Worm (Caenorhabditis elegans) whole organism, mixed stage, embryonic: Measurements from ENCODE around the gene srd-1.

Experiments used
- M03D4.4 ChIP-seq: sonication (generic microtip); optimal IDR thresholded peaks from 2 replicates; lab custom pipeline; 2017; ENCODE audit warnings: mild to moderate bottlenecking, missing genetic modification characterization, missing compliant biosample characterization
- bed-3 ChIP-seq: fragments of 200-800 bp; sonication (Bioruptor generic); optimal IDR thresholded peaks from 3 replicates; lab custom pipeline; 2018; ENCODE audit warnings: mild to moderate bottlenecking, missing genetic modification characterization, moderate library complexity, missing compliant biosample characterization
- ceh-39 ChIP-seq: fragments of 150-350 bp; optimal IDR thresholded peaks from 2 replicates; lab custom pipeline; 2014; ENCODE audit warnings: missing biosample characterization, missing genetic modification characterization
- ceh-43 ChIP-seq: fragments of 200-800 bp; sonication (Bioruptor generic); optimal IDR thresholded peaks from 2 replicates; lab custom pipeline; 2018; ENCODE audit warnings: mild to moderate bottlenecking, missing genetic modification characterization, moderate library complexity, missing compliant biosample characterization
- ceh-83 ChIP-seq: fragments of 200-800 bp; sonication (Bioruptor generic); optimal IDR thresholded peaks from 2 replicates; lab custom pipeline; 2018; ENCODE audit warnings: mild to moderate bottlenecking, missing genetic modification characterization, missing compliant biosample characterization
- cnd-1 ChIP-seq: fragments of 200-800 bp; sonication (Bioruptor generic); optimal IDR thresholded peaks from 2 replicates; lab custom pipeline; 2018; ENCODE audit warnings: mild to moderate bottlenecking, missing genetic modification characterization, missing compliant biosample characterization
- drap-1 ChIP-seq: fragments of 200-800 bp; sonication (Bioruptor generic); optimal IDR thresholded peaks from 3 replicates; lab custom pipeline; 2018; ENCODE audit warnings: mild to moderate bottlenecking, missing genetic modification characterization, missing compliant biosample characterization
- elt-1 ChIP-seq: sonication (generic microtip); optimal IDR thresholded peaks from 2 replicates; lab custom pipeline; 2017; ENCODE audit warnings: missing genetic modification characterization, mild to moderate bottlenecking, missing compliant biosample characterization, antibody characterized with exemption, moderate library complexity, borderline replicate concordance; ENCODE audit not compliant: insufficient read depth
- flh-1 ChIP-seq: fragments of 200-800 bp; sonication (Bioruptor generic); optimal IDR thresholded peaks from 2 replicates; lab custom pipeline; 2018; ENCODE audit warnings: mild to moderate bottlenecking, missing genetic modification characterization, moderate library complexity, missing compliant biosample characterization
- ham-2 ChIP-seq: fragments of 200-800 bp; sonication (Bioruptor generic); optimal IDR thresholded peaks from 2 replicates; lab custom pipeline; 2018; ENCODE audit warnings: mild to moderate bottlenecking, missing genetic modification characterization, missing compliant biosample characterization
- hlh-1 ChIP-seq: fragments of 150-350 bp; optimal IDR thresholded peaks from 2 replicates; lab custom pipeline; 2014; ENCODE audit warnings: missing biosample characterization, missing genetic modification reagents, missing genetic modification characterization
- lsy-2 ChIP-seq: fragments of 150-350 bp; optimal IDR thresholded peaks from 2 replicates; lab custom pipeline; 2014; ENCODE audit warnings: missing biosample characterization, missing genetic modification characterization
- mab-5 ChIP-seq: fragments of 150-350 bp; optimal IDR thresholded peaks from 2 replicates; lab custom pipeline; 2014; ENCODE audit warnings: missing biosample characterization, missing genetic modification characterization
- mep-1 ChIP-seq: fragments of 150-350 bp; optimal IDR thresholded peaks from 2 replicates; lab custom pipeline; 2017; ENCODE audit warnings: missing biosample characterization, missing genetic modification reagents, missing genetic modification characterization, inconsistent platforms
- mls-2 ChIP-seq: sonication (generic microtip); optimal IDR thresholded peaks from 2 replicates; lab custom pipeline; 2016; ENCODE audit warnings: mild to moderate bottlenecking, missing genetic modification characterization, moderate library complexity, missing compliant biosample characterization
- nhr-12 ChIP-seq: fragments of 150-350 bp; optimal IDR thresholded peaks from 2 replicates; lab custom pipeline; 2014; ENCODE audit warnings: missing biosample characterization, missing genetic modification characterization
- nhr-2 ChIP-seq: fragments of 150-350 bp; optimal IDR thresholded peaks from 2 replicates; lab custom pipeline; 2014; ENCODE audit warnings: missing biosample characterization, missing genetic modification characterization
- nhr-237 ChIP-seq: fragments of 150-350 bp; optimal IDR thresholded peaks from 2 replicates; lab custom pipeline; 2014; ENCODE audit warnings: missing biosample characterization, missing genetic modification characterization
- nhr-28 ChIP-seq: fragments of 150-350 bp; optimal IDR thresholded peaks from 2 replicates; lab custom pipeline; 2014; ENCODE audit warnings: missing biosample characterization, missing genetic modification characterization
- nhr-76 ChIP-seq: sonication (generic microtip); optimal IDR thresholded peaks from 2 replicates; lab custom pipeline; 2017; ENCODE audit warnings: missing biosample characterization, missing genetic modification characterization
- pha-4 ChIP-seq: fragments of 150-350 bp; optimal IDR thresholded peaks from 2 replicates; lab custom pipeline; 2018; ENCODE audit warnings: missing biosample characterization, missing genetic modification reagents, missing genetic modification characterization
- sem-2 ChIP-seq: fragments of 200-800 bp; sonication (Bioruptor generic); optimal IDR thresholded peaks from 2 replicates; lab custom pipeline; 2018; ENCODE audit warnings: mild to moderate bottlenecking, missing genetic modification characterization, missing compliant biosample characterization
- snpc-4 ChIP-seq: fragments of 150-350 bp; optimal IDR thresholded peaks from 2 replicates; lab custom pipeline; 2014; ENCODE audit warnings: missing biosample characterization, missing genetic modification characterization
- sptf-1 ChIP-seq: sonication (generic microtip); optimal IDR thresholded peaks from 2 replicates; lab custom pipeline; 2017; ENCODE audit warnings: mild to moderate bottlenecking, missing genetic modification characterization, moderate library complexity, missing compliant biosample characterization
- tbx-8 ChIP-seq: fragments of 200-800 bp; sonication (Bioruptor generic); optimal IDR thresholded peaks from 2 replicates; lab custom pipeline; 2018; ENCODE audit warnings: mild to moderate bottlenecking, missing genetic modification characterization, moderate library complexity, missing compliant biosample characterization
- unc-120 ChIP-seq: sonication (generic microtip); optimal IDR thresholded peaks from 2 replicates; lab custom pipeline; 2017; ENCODE audit warnings: missing genetic modification characterization, missing compliant biosample characterization; ENCODE audit not compliant: poor library complexity, severe bottlenecking
- unc-39 ChIP-seq: fragments of 150-350 bp; optimal IDR thresholded peaks from 2 replicates; lab custom pipeline; 2014; ENCODE audit warnings: missing biosample characterization, missing genetic modification characterization
- unc-62 ChIP-seq: fragments of 150-350 bp; optimal IDR thresholded peaks from 2 replicates; lab custom pipeline; 2014; ENCODE audit warnings: missing biosample characterization, missing genetic modification reagents, missing genetic modification characterization
- zip-8 ChIP-seq: fragments of 150-350 bp; optimal IDR thresholded peaks from 2 replicates; lab custom pipeline; 2014; ENCODE audit warnings: missing biosample characterization, missing genetic modification characterization
- ztf-11 ChIP-seq: fragments of 150-350 bp; optimal IDR thresholded peaks from 2 replicates; lab custom pipeline; 2014; ENCODE audit warnings: missing biosample characterization, missing genetic modification characterization

srd-1 gene

ce11 chrII:10197091-10197675 lies 14.6 kb upstream of the srd-1 start, which contains the start of gene R05H5.3:
TSS of gene R05H5.3 (plus strand) at chrII:10197625.
- TF ChIP-seq tbx-8 (GFP tag; lab: Kevin White, UChicago), result no peak
- TF ChIP-seq sem-2 (GFP tag; lab: Kevin White, UChicago), result no peak
- TF ChIP-seq unc-39 (tag; lab: Kevin White, UChicago), result no peak
- no peak for TF ChIP-seq sptf-1
- no peak for TF ChIP-seq mls-2 (tag; lab: Kevin White, UChicago)
- no peak for TF ChIP-seq ceh-43 (GFP tag; lab: Kevin White, UChicago)
- no peak for TF ChIP-seq bed-3 (GFP tag; lab: Kevin White, UChicago)
- TF ChIP-seq ham-2 (GFP tag; lab: Kevin White, UChicago), result no peak
- TF ChIP-seq nhr-2 (tag; lab: Kevin White, UChicago), result no peak
- TF ChIP-seq nhr-28, result no peak
- TF ChIP-seq, all 35 proteins: peak for 0

ce11 chrII:10194605-10195004 lies 12.1 kb upstream of the srd-1 start, which contains the start of gene srb-6:
TSS of gene srb-6 (plus strand) at chrII:10194905.
- TF ChIP-seq snpc-4 (tag; lab: Kevin White, UChicago), result no peak

DNA sequence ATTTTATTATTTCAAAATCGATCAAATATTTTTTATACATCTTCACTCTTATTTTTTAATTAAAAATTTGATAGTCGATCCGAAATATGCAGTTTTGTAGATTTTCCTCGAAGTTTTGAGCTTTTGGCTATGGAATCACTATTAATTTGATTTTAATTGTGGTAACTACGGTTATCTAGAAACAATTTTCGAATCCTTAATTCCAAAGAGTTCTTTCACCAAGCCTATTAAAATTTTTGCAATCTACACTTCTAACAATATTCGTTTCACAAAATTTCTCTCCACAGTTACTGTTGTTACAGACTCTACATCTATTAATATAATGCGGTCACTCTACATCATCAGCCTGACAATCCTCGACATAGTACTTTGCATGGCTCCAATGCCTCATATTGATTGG lies 9.7 kb upstream of the srd-1 start, which contains the start of gene R05H5.7:
TSS of gene R05H5.7 (plus strand) at position 301 of the 400 bp plus-strand sequence.
- TF ChIP-seq lsy-2 (tag; lab: Kevin White, UChicago), result no peak
- no peak for TF ChIP-seq mep-1 (tag; lab: Kevin White, UChicago)
- no peak for TF ChIP-seq nhr-76
- no peak for TF ChIP-seq bed-3 (GFP tag; lab: Kevin White, UChicago)
- TF ChIP-seq nhr-237, result no peak
- TF ChIP-seq flh-1 (GFP tag; lab: Kevin White, UChicago), result no peak
- no peak for TF ChIP-seq hlh-1 (tag; lab: Kevin White, UChicago)
- TF ChIP-seq unc-120 (tag; lab: Kevin White, UChicago), result no peak
- no peak for TF ChIP-seq M03D4.4 (tag; lab: Kevin White, UChicago)
- no peak for TF ChIP-seq pha-4
- TF ChIP-seq zip-8 (tag; lab: Kevin White, UChicago), result no peak
- TF ChIP-seq ham-2 (GFP tag; lab: Kevin White, UChicago), result no peak
- TF ChIP-seq snpc-4 (tag; lab: Kevin White, UChicago), result no peak

DNA sequence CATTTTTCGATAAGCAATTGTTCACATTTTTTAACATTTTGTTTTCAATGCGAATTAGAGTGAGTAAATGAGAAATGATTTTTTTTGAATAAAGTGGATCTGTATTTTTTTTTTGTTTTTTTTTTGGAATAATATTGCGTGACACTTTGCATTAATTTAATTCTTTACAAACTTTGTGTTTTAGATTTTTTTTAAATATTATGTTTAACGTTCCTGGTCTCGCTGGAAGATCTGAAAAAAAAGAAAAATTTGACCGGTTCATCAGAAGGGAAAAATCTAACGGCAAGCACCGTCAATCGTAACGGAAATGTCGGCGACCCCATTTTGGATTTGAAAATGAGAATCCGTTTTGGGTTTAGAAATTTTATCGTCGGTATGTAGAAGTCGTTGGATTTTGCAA lies 6.8 kb upstream of the srd-1 start, which contains the start of gene cdc-25.4:
TSS of gene cdc-25.4 (minus strand) at position 101 of the 400 bp plus-strand sequence.
- no peak for TF ChIP-seq nhr-28
- no peak for TF ChIP-seq ceh-83 (GFP tag; lab: Kevin White, UChicago)
- no peak for TF ChIP-seq cnd-1
- no peak for TF ChIP-seq snpc-4 (tag; lab: Kevin White, UChicago)
- TF ChIP-seq zip-8 (tag; lab: Kevin White, UChicago), result no peak
- no peak for TF ChIP-seq mep-1 (tag; lab: Kevin White, UChicago)
- TF ChIP-seq ceh-39 (tag; lab: Kevin White, UChicago), result no peak
- TF ChIP-seq unc-62 (GFP tag; lab: Kevin White, UChicago), result no peak
- TF ChIP-seq mls-2 (tag; lab: Kevin White, UChicago), result no peak
- TF ChIP-seq ceh-43 (GFP tag; lab: Kevin White, UChicago), result no peak
- no peak for TF ChIP-seq ham-2 (GFP tag; lab: Kevin White, UChicago)
- no peak for TF ChIP-seq flh-1 (GFP tag; lab: Kevin White, UChicago)
- TF ChIP-seq nhr-12, result no peak
- no peak for TF ChIP-seq lsy-2 (tag; lab: Kevin White, UChicago)

DNA sequence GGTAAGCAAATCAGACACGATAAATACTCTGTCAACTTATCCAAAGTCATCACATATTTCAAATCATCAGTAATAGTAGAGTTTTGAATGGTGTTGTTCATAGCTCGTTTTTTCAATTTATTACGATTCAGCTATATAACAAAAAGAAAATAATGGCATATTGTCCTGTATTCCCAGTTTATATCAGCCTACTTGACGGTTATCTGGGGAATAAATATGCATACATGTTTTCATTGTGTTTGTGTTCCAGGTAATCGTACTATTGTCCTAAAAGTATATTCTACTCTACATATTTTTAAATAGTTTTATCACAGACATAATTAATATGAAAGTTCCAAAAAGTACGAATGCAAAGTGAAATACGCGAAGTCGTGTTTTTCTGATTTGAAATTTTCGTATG lies 5.3 kb upstream of the srd-1 start, which contains the start of gene srd-2:
TSS of gene srd-2 (minus strand) at position 101 of the 400 bp plus-strand sequence.
- no peak for TF ChIP-seq mls-2 (tag; lab: Kevin White, UChicago)
- TF ChIP-seq unc-39 (tag; lab: Kevin White, UChicago), result no peak
- no peak for TF ChIP-seq ceh-43 (GFP tag; lab: Kevin White, UChicago)
- TF ChIP-seq flh-1 (GFP tag; lab: Kevin White, UChicago), result no peak
- no peak for TF ChIP-seq nhr-28
- TF ChIP-seq lsy-2 (tag; lab: Kevin White, UChicago), result no peak
- no peak for TF ChIP-seq elt-1
- TF ChIP-seq sem-2 (GFP tag; lab: Kevin White, UChicago), result no peak
- no peak for TF ChIP-seq nhr-76
- no peak for TF ChIP-seq nhr-12
- TF ChIP-seq M03D4.4 (tag; lab: Kevin White, UChicago), result no peak
- TF ChIP-seq ceh-39 (tag; lab: Kevin White, UChicago), result no peak
- TF ChIP-seq drap-1 (GFP tag; lab: Kevin White, UChicago), result no peak
- no peak for TF ChIP-seq mab-5 (tag; lab: Kevin White, UChicago)
- TF ChIP-seq cnd-1, result no peak
- no peak for TF ChIP-seq unc-120 (tag; lab: Kevin White, UChicago)
- no peak for TF ChIP-seq hlh-1 (tag; lab: Kevin White, UChicago)
- no peak for TF ChIP-seq pha-4
- TF ChIP-seq ztf-11, result no peak
